Fruit fly (Drosophila melanogaster): ENCODE data around the gene pr.

- TF ChIP-seq bab1 (GFP tag; optimal IDR thresholded peaks at IDR 0.05) (no peak), CG12768 (GFP tag; optimal IDR thresholded peaks at IDR 0.05) (no peak)
Observed at dm6 chr2L:20077423-20078401, 2.5 kb upstream of the pr start.
